Worm (Caenorhabditis elegans) whole organism, L3 larva: ENCODE data around the gene ceh-82.

Experiments
- ZK546.5 ChIP-seq: sonication (generic microtip); optimal IDR thresholded peaks from 2 replicates; lab custom pipeline; 2017; ENCODE audit warnings: missing biosample characterization, missing genetic modification characterization
- aly-2 ChIP-seq: fragments of 150-350 bp; optimal IDR thresholded peaks from 2 replicates; lab custom pipeline; 2014; ENCODE audit warnings: missing biosample characterization, missing genetic modification characterization
- ama-1 ChIP-seq: fragments of 150-350 bp; optimal IDR thresholded peaks from 2 replicates; lab custom pipeline; 2018
- ceh-16 ChIP-seq: sonication (generic microtip); optimal IDR thresholded peaks from 2 replicates; lab custom pipeline; 2017; ENCODE audit warnings: missing biosample characterization, missing genetic modification characterization
- ceh-28 ChIP-seq: fragments of 150-350 bp; optimal IDR thresholded peaks from 2 replicates; lab custom pipeline; 2014; ENCODE audit warnings: missing biosample characterization, missing genetic modification reagents, missing genetic modification characterization
- ceh-82 ChIP-seq: fragments of 150-350 bp; optimal IDR thresholded peaks from 2 replicates; lab custom pipeline; 2014; ENCODE audit warnings: missing biosample characterization, missing genetic modification characterization
- ceh-9 ChIP-seq: sonication (generic microtip); optimal IDR thresholded peaks from 2 replicates; lab custom pipeline; 2018; ENCODE audit warnings: missing biosample characterization, missing genetic modification characterization
- daf-12 ChIP-seq: fragments of 150-350 bp; optimal IDR thresholded peaks from 2 replicates; lab custom pipeline; 2014; ENCODE audit warnings: missing biosample characterization, missing genetic modification reagents, missing genetic modification characterization
- egl-27 ChIP-seq: sonication (generic microtip); optimal IDR thresholded peaks from 4 replicates; lab custom pipeline; 2017; ENCODE audit warnings: missing biosample characterization, missing genetic modification reagents, missing genetic modification characterization
- egl-5 ChIP-seq: fragments of 150-350 bp; optimal IDR thresholded peaks from 2 replicates; lab custom pipeline; 2017; ENCODE audit warnings: missing biosample characterization, missing genetic modification reagents, missing genetic modification characterization, inconsistent platforms
- elt-1 ChIP-seq: fragments of 150-350 bp; optimal IDR thresholded peaks from 2 replicates; lab custom pipeline; 2014; ENCODE audit warnings: missing biosample characterization, missing genetic modification characterization
- elt-3 ChIP-seq, 3 experiments: fragments of 150-350 bp in 1 of 3; sonication (generic microtip) in 2 of 3; optimal IDR thresholded peaks; 2 replicates in 2 of 3; 4 replicates in 1 of 3; lab custom pipeline; 2014 to 2017; ENCODE audit warnings: missing biosample characterization in 3 of 3, missing genetic modification characterization in 3 of 3
- eor-1 ChIP-seq, 2 experiments: fragments of 150-350 bp; optimal IDR thresholded peaks; 2 replicates each; lab custom pipeline; 2014 to 2018; ENCODE audit warnings: missing biosample characterization in 2 of 2, missing genetic modification characterization in 2 of 2
- fkh-2 ChIP-seq: fragments of 150-350 bp; optimal IDR thresholded peaks from 2 replicates; lab custom pipeline; 2014; ENCODE audit warnings: missing biosample characterization, missing genetic modification reagents, missing genetic modification characterization
- hmg-11 ChIP-seq: sonication (generic microtip); optimal IDR thresholded peaks from 2 replicates; lab custom pipeline; 2016; ENCODE audit warnings: missing genetic modification characterization, missing compliant biosample characterization
- jun-1 ChIP-seq: fragments of 150-350 bp; optimal IDR thresholded peaks from 2 replicates; lab custom pipeline; 2014; ENCODE audit warnings: missing biosample characterization, missing genetic modification reagents, missing genetic modification characterization
- lin-15B ChIP-seq: fragments of 150-350 bp; optimal IDR thresholded peaks from 2 replicates; lab custom pipeline; 2014; ENCODE audit warnings: missing biosample characterization, missing genetic modification characterization
- lin-39 ChIP-seq: fragments of 150-350 bp; optimal IDR thresholded peaks from 2 replicates; lab custom pipeline; 2018; ENCODE audit warnings: missing biosample characterization, missing genetic modification reagents, missing genetic modification characterization
- lsy-12 ChIP-seq: sonication (generic microtip); optimal IDR thresholded peaks from 2 replicates; lab custom pipeline; 2016; ENCODE audit warnings: mild to moderate bottlenecking, missing genetic modification characterization, missing compliant biosample characterization
- mdl-1 ChIP-seq: fragments of 150-350 bp; optimal IDR thresholded peaks from 2 replicates; lab custom pipeline; 2014; ENCODE audit warnings: missing biosample characterization, missing genetic modification characterization
- mml-1 ChIP-seq: fragments of 150-350 bp; sonication (generic microtip); optimal IDR thresholded peaks from 3 replicates; lab custom pipeline; 2014; ENCODE audit warnings: missing biosample characterization, missing genetic modification characterization
- nfya-1 ChIP-seq: sonication (generic microtip); optimal IDR thresholded peaks from 2 replicates; lab custom pipeline; 2017; ENCODE audit warnings: missing genetic modification characterization, mild to moderate bottlenecking, missing compliant biosample characterization, antibody characterized with exemption, moderate library complexity; ENCODE audit not compliant: insufficient read depth
- nhr-11 ChIP-seq: fragments of 150-350 bp; optimal IDR thresholded peaks from 2 replicates; lab custom pipeline; 2014; ENCODE audit warnings: missing biosample characterization, missing genetic modification characterization
- nhr-23 ChIP-seq: fragments of 150-350 bp; optimal IDR thresholded peaks from 2 replicates; lab custom pipeline; 2014; ENCODE audit warnings: missing biosample characterization, missing genetic modification reagents, missing genetic modification characterization
- nhr-237 ChIP-seq: fragments of 150-350 bp; optimal IDR thresholded peaks from 2 replicates; lab custom pipeline; 2014; ENCODE audit warnings: missing biosample characterization, missing genetic modification characterization
- nhr-25 ChIP-seq: sonication (generic microtip); optimal IDR thresholded peaks from 2 replicates; lab custom pipeline; 2017; ENCODE audit warnings: missing biosample characterization, missing genetic modification characterization
- nhr-28 ChIP-seq: fragments of 150-350 bp; optimal IDR thresholded peaks from 2 replicates; lab custom pipeline; 2014; ENCODE audit warnings: missing biosample characterization, missing genetic modification characterization
- nhr-43 ChIP-seq: sonication (generic microtip); optimal IDR thresholded peaks from 2 replicates; lab custom pipeline; 2016; ENCODE audit warnings: mild to moderate bottlenecking, missing genetic modification characterization, missing compliant biosample characterization; ENCODE audit not compliant: poor library complexity, severe bottlenecking
- nhr-67 ChIP-seq: fragments of 150-350 bp; optimal IDR thresholded peaks from 2 replicates; lab custom pipeline; 2014; ENCODE audit warnings: missing biosample characterization, missing genetic modification characterization
- nhr-76 ChIP-seq: fragments of 150-350 bp; sonication (generic microtip); optimal IDR thresholded peaks from 5 replicates; lab custom pipeline; 2014; ENCODE audit warnings: missing biosample characterization, missing genetic modification characterization
- nhr-77 ChIP-seq: fragments of 150-350 bp; optimal IDR thresholded peaks from 2 replicates; lab custom pipeline; 2014; ENCODE audit warnings: missing biosample characterization, missing genetic modification characterization
- pha-4 ChIP-seq: fragments of 150-350 bp; optimal IDR thresholded peaks from 2 replicates; lab custom pipeline; 2014; ENCODE audit warnings: missing biosample characterization, missing genetic modification reagents, missing genetic modification characterization
- pqm-1 ChIP-seq: fragments of 150-350 bp; optimal IDR thresholded peaks from 2 replicates; lab custom pipeline; 2017; ENCODE audit warnings: missing biosample characterization, missing genetic modification characterization, inconsistent platforms
- sea-2 ChIP-seq: fragments of 150-350 bp; sonication (generic microtip); optimal IDR thresholded peaks from 4 replicates; lab custom pipeline; 2014; ENCODE audit warnings: missing biosample characterization, missing genetic modification reagents, missing genetic modification characterization
- skn-1 ChIP-seq: fragments of 150-350 bp; optimal IDR thresholded peaks from 2 replicates; lab custom pipeline; 2014; ENCODE audit warnings: missing biosample characterization, missing genetic modification characterization
- tbx-2 ChIP-seq: sonication (generic microtip); optimal IDR thresholded peaks from 2 replicates; lab custom pipeline; 2016; ENCODE audit warnings: mild to moderate bottlenecking, missing genetic modification characterization, missing compliant biosample characterization
- unc-62 ChIP-seq: fragments of 150-350 bp; sonication (generic microtip); optimal IDR thresholded peaks from 4 replicates; lab custom pipeline; 2014; ENCODE audit warnings: missing biosample characterization, missing genetic modification reagents, missing genetic modification characterization
- zag-1 ChIP-seq: fragments of 150-350 bp; optimal IDR thresholded peaks from 2 replicates; lab custom pipeline; 2014; ENCODE audit warnings: missing biosample characterization, missing genetic modification characterization
- ztf-11 ChIP-seq: fragments of 150-350 bp; optimal IDR thresholded peaks from 2 replicates; lab custom pipeline; 2014; ENCODE audit warnings: missing biosample characterization, missing genetic modification characterization

The ceh-82 gene

ce11 chrII:1694530-1694929, 37.5 kb upstream of the ceh-82 start, which contains the start of gene fbxc-26:
fbxc-26 (minus strand) TSS chrII:1694630.
- TF ChIP-seq nhr-28 (no peak), ceh-28 (no peak), elt-3 (tag; optimal IDR thresholded peaks at IDR 0.05; lab: Kevin White, UChicago) (no peak), unc-62 (GFP tag; lab: Kevin White, UChicago) (no peak), lsy-12 (tag; lab: Kevin White, UChicago) (no peak), ceh-82 (tag; lab: Kevin White, UChicago) (no peak), ztf-11 (tag; lab: Kevin White, UChicago) (no peak), tbx-2 (tag; lab: Kevin White, UChicago) (no peak)

ce11 chrII:1695861-1696260, 36.2 kb upstream of the ceh-82 start, which contains the start of gene F58E1.13:
F58E1.13 (minus strand) TSS chrII:1695872.
- no peak for TF ChIP-seq elt-3 (tag; optimal IDR thresholded peaks at IDR 0.05; lab: Kevin White, UChicago)
- no peak for TF ChIP-seq nhr-237
- no peak for TF ChIP-seq ama-1 (lab: Kevin White, UChicago)
- TF ChIP-seq aly-2 (tag; lab: Kevin White, UChicago), result no peak
- TF ChIP-seq pqm-1, result no peak
- no peak for TF ChIP-seq zag-1
- TF ChIP-seq hmg-11, result no peak
- no peak for TF ChIP-seq eor-1 (tag; optimal IDR thresholded peaks at IDR 0.05; lab: Kevin White, UChicago)
- no peak for TF ChIP-seq lin-39 (tag; lab: Kevin White, UChicago)
- no peak for TF ChIP-seq lin-15B (tag; lab: Kevin White, UChicago)
- TF ChIP-seq mdl-1, result no peak

- TF ChIP-seq jun-1 (tag; lab: Kevin White, UChicago) (no peak), ceh-16 (tag; lab: Kevin White, UChicago) (no peak), ceh-28 (no peak), nhr-76 (tag; lab: Kevin White, UChicago) (no peak), ZK546.5 (tag; lab: Kevin White, UChicago) (no peak), aly-2 (tag; lab: Kevin White, UChicago) (no peak), fkh-2 (no peak), zag-1 (no peak), ama-1 (lab: Kevin White, UChicago) (no peak), unc-62 (GFP tag; lab: Kevin White, UChicago) (no peak), hmg-11 (no peak), nfya-1 (tag; lab: Kevin White, UChicago) (no peak), elt-3 (tag; optimal IDR thresholded peaks at IDR 0.05; lab: Kevin White, UChicago) (no peak)
Observed at ce11 chrII:1703363-1703762, 28.7 kb upstream of the ceh-82 start, which contains the start of gene fbxb-47. fbxb-47 (minus strand) TSS chrII:1703463.

ce11 chrII:1706385-1706784, 25.6 kb upstream of the ceh-82 start, which contains the start of gene sdz-18:
sdz-18 (minus strand) TSS chrII:1706485.
- TF ChIP-seq zag-1, result no peak
- no peak for TF ChIP-seq elt-3 (tag; optimal IDR thresholded peaks at IDR 0.05; lab: Kevin White, UChicago)
- TF ChIP-seq ama-1 (lab: Kevin White, UChicago), result no peak
- no peak for TF ChIP-seq ceh-82 (tag; lab: Kevin White, UChicago)
- no peak for TF ChIP-seq skn-1
- no peak for TF ChIP-seq egl-27 (tag; lab: Kevin White, UChicago)
- TF ChIP-seq nhr-25, result no peak
- no peak for TF ChIP-seq nhr-28
- no peak for TF ChIP-seq ceh-28
- TF ChIP-seq mml-1 (tag; lab: Kevin White, UChicago), result no peak
- no peak for TF ChIP-seq eor-1 (tag; optimal IDR thresholded peaks at IDR 0.05; lab: Kevin White, UChicago)
- no peak for TF ChIP-seq lin-39 (tag; lab: Kevin White, UChicago)
- TF ChIP-seq nhr-67, result no peak
- no peak for TF ChIP-seq ceh-9
- no peak for TF ChIP-seq elt-1 (tag; lab: Kevin White, UChicago)
- no peak for TF ChIP-seq daf-12 (tag; lab: Kevin White, UChicago)
- TF ChIP-seq nhr-76 (tag; lab: Kevin White, UChicago), result no peak
- TF ChIP-seq, all 47 proteins: peak for 0

- TF ChIP-seq zag-1 (no peak), ceh-82 (tag; lab: Kevin White, UChicago) (no peak), elt-3 (tag; optimal IDR thresholded peaks at IDR 0.05; lab: Kevin White, UChicago) (no peak), nhr-77 (tag; lab: Kevin White, UChicago) (no peak), aly-2 (tag; lab: Kevin White, UChicago) (no peak), nhr-43 (tag; lab: Kevin White, UChicago) (no peak), fkh-2 (no peak), nhr-11 (tag; lab: Kevin White, UChicago) (no peak), pha-4 (no peak), sea-2 (GFP tag; lab: Kevin White, UChicago) (no peak), hmg-11 (no peak), unc-62 (GFP tag; lab: Kevin White, UChicago) (no peak), nhr-237 (no peak), nhr-23 (no peak), elt-1 (tag; lab: Kevin White, UChicago) (no peak), nhr-28 (no peak), ceh-9 (no peak), egl-5 (tag; lab: Kevin White, UChicago) (no peak), nfya-1 (tag; lab: Kevin White, UChicago) (no peak)
Observed at ce11 chrII:1709959-1710358, 22.1 kb upstream of the ceh-82 start, which contains the start of gene fbxa-184. fbxa-184 (plus strand) TSS chrII:1710259.
